Worm (Caenorhabditis elegans) whole organism, L2 larva: ENCODE data around the gene H23N18.6.

ENCODE experiments used
- aly-2 ChIP-seq: fragments of 150-350 bp; optimal IDR thresholded peaks from 2 replicates; lab custom pipeline; 2014; ENCODE audit warnings: missing biosample characterization, missing genetic modification characterization
- ama-1 ChIP-seq: fragments of 150-350 bp; optimal IDR thresholded peaks from 2 replicates; lab custom pipeline; 2018; ENCODE audit warnings: inconsistent platforms
- blmp-1 ChIP-seq: sonication (generic microtip); optimal IDR thresholded peaks from 2 replicates; lab custom pipeline; 2017; ENCODE audit warnings: missing genetic modification characterization, mild to moderate bottlenecking, missing compliant biosample characterization, antibody characterized with exemption, moderate library complexity; ENCODE audit not compliant: insufficient read depth
- ceh-82 ChIP-seq: fragments of 150-350 bp; optimal IDR thresholded peaks from 2 replicates; lab custom pipeline; 2014; ENCODE audit warnings: missing biosample characterization, missing genetic modification characterization
- egl-27 ChIP-seq: sonication (generic microtip); optimal IDR thresholded peaks from 3 replicates; lab custom pipeline; 2017; ENCODE audit warnings: missing biosample characterization, missing genetic modification reagents, missing genetic modification characterization
- elt-1 ChIP-seq: fragments of 150-350 bp; optimal IDR thresholded peaks from 2 replicates; lab custom pipeline; 2014; ENCODE audit warnings: missing biosample characterization, missing genetic modification characterization
- fos-1 ChIP-seq: fragments of 150-350 bp; optimal IDR thresholded peaks from 2 replicates; lab custom pipeline; 2014; ENCODE audit warnings: missing biosample characterization, missing genetic modification characterization
- lsy-2 ChIP-seq, 2 experiments: fragments of 150-350 bp in 1 of 2; sonication (generic microtip) in 1 of 2; optimal IDR thresholded peaks; 2 replicates each; lab custom pipeline; 2014 to 2017; ENCODE audit warnings: missing biosample characterization in 2 of 2, missing genetic modification characterization in 2 of 2
- mab-5 ChIP-seq: fragments of 150-350 bp; optimal IDR thresholded peaks from 2 replicates; lab custom pipeline; 2014; ENCODE audit warnings: missing biosample characterization, missing genetic modification characterization
- nhr-10 ChIP-seq: sonication (generic microtip); optimal IDR thresholded peaks from 2 replicates; lab custom pipeline; 2017; ENCODE audit warnings: missing biosample characterization, missing genetic modification characterization
- nhr-11 ChIP-seq: fragments of 150-350 bp; optimal IDR thresholded peaks from 2 replicates; lab custom pipeline; 2014; ENCODE audit warnings: missing biosample characterization, missing genetic modification characterization
- nhr-25 ChIP-seq: fragments of 150-350 bp; sonication (generic microtip); optimal IDR thresholded peaks from 3 replicates; lab custom pipeline; 2014; ENCODE audit warnings: missing biosample characterization, missing genetic modification characterization
- snpc-4 ChIP-seq: fragments of 150-350 bp; optimal IDR thresholded peaks from 2 replicates; lab custom pipeline; 2014; ENCODE audit warnings: missing biosample characterization, missing genetic modification characterization

DNA sequence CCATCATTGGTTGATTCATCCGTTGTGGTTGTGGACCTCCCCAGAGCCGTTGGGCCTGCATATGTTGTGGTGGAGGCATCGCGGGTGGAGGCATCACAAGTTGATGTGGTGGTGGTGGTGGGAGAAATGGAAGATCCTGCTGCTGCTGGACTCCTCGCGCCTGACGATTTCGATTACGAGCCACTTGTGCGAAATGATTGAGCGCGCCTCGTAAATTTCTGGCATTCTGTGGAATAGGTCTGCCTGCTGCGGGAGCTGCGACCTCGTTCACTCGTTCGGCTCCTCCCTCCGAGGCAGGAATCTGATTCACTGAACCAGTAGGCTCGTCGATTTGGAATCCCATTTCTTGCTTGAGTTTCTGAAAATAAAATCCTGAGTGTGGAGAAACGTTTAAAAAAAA, 45.8 kb upstream of the H23N18.6 start:
- TF ChIP-seq lsy-2 (tag; optimal IDR thresholded peaks at IDR 0.05; lab: Kevin White, UChicago) (no peak), aly-2 (tag; lab: Kevin White, UChicago) (no peak), elt-1 (tag; lab: Kevin White, UChicago) (no peak), nhr-10 (no peak), ceh-82 (tag; lab: Kevin White, UChicago) (no peak), snpc-4 (tag; lab: Kevin White, UChicago) (no peak), fos-1 (tag; lab: Kevin White, UChicago) (no peak), nhr-25 (tag; lab: Kevin White, UChicago) (no peak), nhr-11 (tag; lab: Kevin White, UChicago) (no peak), ama-1 (no peak), egl-27 (tag; lab: Kevin White, UChicago) (no peak), blmp-1 (tag; lab: Kevin White, UChicago) (no peak), mab-5 (tag; lab: Kevin White, UChicago) (no peak)
